Worm (Caenorhabditis elegans): ENCODE data around the gene rab-19.

Gene rab-19

ce11 chrIV:13394686-13395085 is 10.5 kb upstream of the rab-19 start:
- peak; percentile 1 for TF ChIP-seq ama-1 (optimal IDR thresholded peaks at IDR 0.05)
- peak; percentile 7 for TF ChIP-seq nhr-23 (tag; optimal IDR thresholded peaks at IDR 0.05)
- TF ChIP-seq nhr-25 (tag; optimal IDR thresholded peaks at IDR 0.05): peak; percentile 44
- TF ChIP-seq pqm-1 (tag; optimal IDR thresholded peaks at IDR 0.05): peak; percentile 29
- TF ChIP-seq elt-3 (tag; optimal IDR thresholded peaks at IDR 0.05): no peak
- TF ChIP-seq nhr-43 (tag; optimal IDR thresholded peaks at IDR 0.05; ENCODE audit: poor library complexity, severe bottlenecking): peak; percentile 64

- TF ChIP-seq unc-62 (GFP tag; optimal IDR thresholded peaks at IDR 0.05) (no peak), hmg-11 (tag; optimal IDR thresholded peaks at IDR 0.05) (no peak), fkh-10 (GFP tag; optimal IDR thresholded peaks at IDR 0.05) (no peak), ama-1 (optimal IDR thresholded peaks at IDR 0.05) (no peak), mdl-1 (tag; optimal IDR thresholded peaks at IDR 0.05) (no peak), nhr-77 (tag; optimal IDR thresholded peaks at IDR 0.05) (peak; percentile 7), nhr-237 (tag; optimal IDR thresholded peaks at IDR 0.05) (no peak), ztf-11 (tag; optimal IDR thresholded peaks at IDR 0.05) (no peak), zag-1 (tag; optimal IDR thresholded peaks at IDR 0.05) (no peak), nhr-67 (tag; optimal IDR thresholded peaks at IDR 0.05) (no peak), elt-1 (tag; optimal IDR thresholded peaks at IDR 0.05) (no peak), nhr-11 (tag; optimal IDR thresholded peaks at IDR 0.05) (no peak), lin-39 (tag; optimal IDR thresholded peaks at IDR 0.05) (no peak), snpc-4 (tag; optimal IDR thresholded peaks at IDR 0.05) (no peak), skn-1 (tag; optimal IDR thresholded peaks at IDR 0.05) (peak; percentile 61), fkh-2 (tag; optimal IDR thresholded peaks at IDR 0.05) (no peak), ztf-4 (tag; optimal IDR thresholded peaks at IDR 0.05) (peak; percentile 7), nfya-1 (tag; optimal IDR thresholded peaks at IDR 0.05; ENCODE audit: insufficient read depth) (peak; percentile 9), aly-2 (tag; optimal IDR thresholded peaks at IDR 0.05) (no peak), ceh-9 (tag; optimal IDR thresholded peaks at IDR 0.05) (no peak), daf-12 (tag; optimal IDR thresholded peaks at IDR 0.05) (no peak), nhr-25 (tag; optimal IDR thresholded peaks at IDR 0.05) (peak; percentile 54), fos-1 (tag; optimal IDR thresholded peaks at IDR 0.05) (no peak), lin-15B (tag; optimal IDR thresholded peaks at IDR 0.05) (no peak), mml-1 (tag; optimal IDR thresholded peaks at IDR 0.05) (no peak), eor-1 (tag; optimal IDR thresholded peaks at IDR 0.05) (no peak), egl-5 (tag; optimal IDR thresholded peaks at IDR 0.05) (no peak), egl-27 (tag; optimal IDR thresholded peaks at IDR 0.05) (no peak), elt-3 (tag; optimal IDR thresholded peaks at IDR 0.05) (peak in 1 of 3 experiments; percentile 7), ceh-82 (tag; optimal IDR thresholded peaks at IDR 0.05) (no peak), R02D3.7 (tag; optimal IDR thresholded peaks at IDR 0.05) (no peak), pha-4 (tag; optimal IDR thresholded peaks at IDR 0.05) (no peak), lsy-12 (tag; optimal IDR thresholded peaks at IDR 0.05) (peak; percentile 47), nhr-43 (tag; optimal IDR thresholded peaks at IDR 0.05; ENCODE audit: poor library complexity, severe bottlenecking) (peak; percentile 7), nhr-28 (tag; optimal IDR thresholded peaks at IDR 0.05) (peak; percentile 17), ceh-16 (tag; optimal IDR thresholded peaks at IDR 0.05) (no peak), nhr-12 (tag; optimal IDR thresholded peaks at IDR 0.05) (no peak), sea-2 (GFP tag; optimal IDR thresholded peaks at IDR 0.05) (no peak), nhr-23 (tag; optimal IDR thresholded peaks at IDR 0.05) (peak; percentile 87), tbx-2 (tag; optimal IDR thresholded peaks at IDR 0.05) (no peak), unc-39 (tag; optimal IDR thresholded peaks at IDR 0.05) (no peak), ZK546.5 (tag; optimal IDR thresholded peaks at IDR 0.05) (no peak), ceh-28 (tag; optimal IDR thresholded peaks at IDR 0.05) (no peak), pqm-1 (tag; optimal IDR thresholded peaks at IDR 0.05) (peak; percentile 92), nhr-76 (tag; optimal IDR thresholded peaks at IDR 0.05) (no peak), elt-2 (tag; optimal IDR thresholded peaks at IDR 0.05) (peak; percentile 90), jun-1 (tag; optimal IDR thresholded peaks at IDR 0.05) (peak; percentile 26)
Measured at ce11 chrIV:13393246-13393716, 9.1 kb upstream of the rab-19 start.

Data from whole organism, L3 larva.